Fruit fly (Drosophila melanogaster) whole organism, adult: ENCODE results near the gene CG17707.

Experiments
- CG11617 ChIP-seq: fragments of 200-800 bp; sonication (Bioruptor generic); optimal IDR thresholded peaks from 2 replicates; lab custom pipeline; 2017; ENCODE audit warnings: mild to moderate bottlenecking, missing biosample characterization, missing genetic modification reagents, missing genetic modification characterization
- CG1620 ChIP-seq: fragments of 200-800 bp; sonication (Bioruptor generic); optimal IDR thresholded peaks from 2 replicates; lab custom pipeline; 2016; ENCODE audit warnings: missing biosample characterization, missing genetic modification characterization
- CG5204 ChIP-seq: fragments of 200-800 bp; sonication (Bioruptor generic); optimal IDR thresholded peaks from 2 replicates; lab custom pipeline; 2016; ENCODE audit warnings: missing biosample characterization, missing genetic modification characterization
- Clk ChIP-seq: fragments of 200-800 bp; sonication (Bioruptor generic); optimal IDR thresholded peaks from 2 replicates; lab custom pipeline; 2017; ENCODE audit warnings: missing biosample characterization, missing genetic modification characterization
- Crg-1 ChIP-seq: fragments of 200-800 bp; sonication (Bioruptor generic); optimal IDR thresholded peaks from 2 replicates; lab custom pipeline; 2016; ENCODE audit warnings: missing biosample characterization, missing genetic modification characterization
- bab1 ChIP-seq: fragments of 200-800 bp; sonication (Bioruptor generic); optimal IDR thresholded peaks from 3 replicates; lab custom pipeline; 2019; ENCODE audit warnings: missing biosample characterization, mild to moderate bottlenecking, missing genetic modification characterization, moderate library complexity
- cic ChIP-seq: fragments of 200-800 bp; sonication (Bioruptor generic); optimal IDR thresholded peaks from 2 replicates; lab custom pipeline; 2017; ENCODE audit warnings: missing biosample characterization, mild to moderate bottlenecking, missing genetic modification characterization, moderate library complexity
- cnc ChIP-seq, 2 experiments: fragments of >200 bp; optimal IDR thresholded peaks; 2 replicates each; lab custom pipeline; 2017
- kay ChIP-seq: fragments of 200-800 bp; sonication (Bioruptor generic); peaks from one replicate; lab custom pipeline; 2016; ENCODE audit warnings: missing biosample characterization, missing genetic modification characterization, borderline replicate concordance
- ovo ChIP-seq: fragments of 200-800 bp; sonication (Bioruptor generic); optimal IDR thresholded peaks from 2 replicates; lab custom pipeline; 2016; ENCODE audit warnings: missing biosample characterization, missing genetic modification characterization
- toe ChIP-seq: fragments of 200-800 bp; sonication (Bioruptor generic); optimal IDR thresholded peaks from 2 replicates; lab custom pipeline; 2016; ENCODE audit warnings: missing biosample characterization, missing genetic modification characterization

DNA sequence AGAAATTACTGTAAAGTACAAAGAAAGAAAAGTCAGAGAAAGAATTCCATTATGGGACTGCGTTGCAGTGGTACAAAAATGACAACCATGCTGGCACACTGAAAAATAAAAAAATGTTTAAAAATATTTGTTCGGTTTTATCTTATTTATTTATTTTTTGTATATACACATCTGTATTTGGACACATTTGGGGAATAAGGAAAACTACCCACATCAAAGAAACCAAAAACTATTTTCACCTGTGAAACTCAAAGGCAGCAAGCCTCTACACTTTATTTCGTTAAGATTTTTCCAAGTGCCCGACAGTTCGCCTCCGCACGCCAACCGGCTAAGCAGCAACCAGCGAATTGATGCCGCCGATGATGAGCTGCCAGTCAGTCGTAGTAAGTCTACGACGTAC, 21.3 kb upstream of the CG17707 start:
- TF ChIP-seq Clk (GFP tag; lab: Kevin White, UChicago): no peak
- no peak for TF ChIP-seq cnc (optimal IDR thresholded peaks at IDR 0.05; lab: Kevin White, UChicago)
- TF ChIP-seq cic (GFP tag; lab: Kevin White, UChicago): no peak
- TF ChIP-seq kay (GFP tag; lab: Kevin White, UChicago): no peak
- no peak for TF ChIP-seq CG1620 (GFP tag; lab: Kevin White, UChicago)
- TF ChIP-seq CG5204 (GFP tag; lab: Kevin White, UChicago): no peak
- no peak for TF ChIP-seq bab1 (GFP tag; lab: Kevin White, UChicago)
- no peak for TF ChIP-seq ovo (GFP tag; lab: Kevin White, UChicago)
- no peak for TF ChIP-seq CG11617 (GFP tag; lab: Kevin White, UChicago)
- no peak for TF ChIP-seq toe (GFP tag; lab: Kevin White, UChicago)
- no peak for TF ChIP-seq Crg-1 (GFP tag; lab: Kevin White, UChicago)
